Worm (Caenorhabditis elegans) whole organism, early embryonic: ENCODE measurements around the gene M01H9.2.

Source experiments
- aly-1 ChIP-seq: sonication (generic microtip); optimal IDR thresholded peaks from 2 replicates; lab custom pipeline; 2016; ENCODE audit warnings: missing genetic modification characterization, missing compliant biosample characterization
- ama-1 ChIP-seq: fragments of 150-350 bp; optimal IDR thresholded peaks from 2 replicates; lab custom pipeline; 2014
- flt-1 ChIP-seq: fragments of 200-800 bp; sonication (Bioruptor generic); IDR thresholded peaks from 2 replicates; pipeline ENCODE4 v1.3.6; 2022; ENCODE audit warnings: missing genetic modification characterization, missing compliant biosample characterization
- hmg-4 ChIP-seq: fragments of 200-800 bp; sonication (Bioruptor generic); optimal IDR thresholded peaks from 2 replicates; lab custom pipeline; 2018; ENCODE audit warnings: mild to moderate bottlenecking, missing genetic modification characterization, missing compliant biosample characterization
- sea-1 ChIP-seq: fragments of 200-800 bp; sonication (Bioruptor generic); conservative IDR thresholded peaks from 2 replicates; pipeline ENCODE4 v1.3.6; 2022; ENCODE audit warnings: missing genetic modification characterization, missing compliant biosample characterization

ce11 chrIV:4447284-4447366, 15.9 kb downstream of the M01H9.2 start, which contains the start of gene chat-1:
- TF ChIP-seq flt-1 (GFP tag; lab: Robert Waterston, UW), result no peak
- TF ChIP-seq aly-1, result no peak
- TF ChIP-seq ama-1, result peak; percentile 11
- TF ChIP-seq sea-1 (GFP tag; lab: Robert Waterston, UW), result 0 out of 2 replicates have a peak, but pooled peaks have one; percentile 16
- no peak for TF ChIP-seq hmg-4 (GFP tag; lab: Kevin White, UChicago)
